Fruit fly (Drosophila melanogaster) S2 (cell line): ENCODE data around the gene CG46026.

ENCODE experiments used
- CG8478 ChIP-seq: fragments of >200 bp; optimal IDR thresholded peaks from 2 replicates; lab custom pipeline; 2018
- CTCF ChIP-seq, 2 experiments: fragments of >200 bp; optimal IDR thresholded peaks; 2 replicates each; lab custom pipeline; 2018

CG46026 gene

dm6 chr3R:6350755-6351154, 44.1 kb downstream of the CG46026 start, which contains the start of gene Pak:
Gene Pak (plus strand): TSS chr3R:6350896.
- TF ChIP-seq CG8478 (lab: Kevin White, UChicago) (no peak), CTCF (optimal IDR thresholded peaks at IDR 0.05; lab: Kevin White, UChicago) (no peak)

DNA sequence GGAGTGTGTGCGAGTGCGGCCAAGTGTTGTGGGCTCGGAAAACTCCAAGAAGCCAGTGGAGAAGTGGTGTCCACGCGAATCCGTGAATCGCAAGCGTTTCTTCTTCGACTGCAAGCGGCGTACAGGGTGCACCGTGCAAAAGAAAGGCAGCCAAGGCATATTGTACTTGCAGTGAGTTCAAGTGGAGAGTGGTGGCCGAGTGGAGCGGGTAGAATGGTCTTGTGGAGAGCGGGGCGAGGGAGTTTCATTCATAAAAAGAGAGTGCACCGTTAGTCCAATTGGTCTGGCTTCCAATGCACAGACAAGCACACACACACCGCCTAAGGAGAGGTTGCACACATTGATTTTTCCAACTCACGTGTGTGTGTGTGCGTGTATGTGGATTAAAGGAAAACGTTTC, 44.5 kb downstream of the CG46026 start:
- TF ChIP-seq CG8478 (lab: Kevin White, UChicago): no peak

dm6 chr3R:6351696-6352378, 45.2 kb downstream of the CG46026 start:
- TF ChIP-seq CTCF (optimal IDR thresholded peaks at IDR 0.05; lab: Kevin White, UChicago) (no peak), CG8478 (lab: Kevin White, UChicago) (no peak)

dm6 chr3R:6352436-6352835, 45.8 kb downstream of the CG46026 start:
- TF ChIP-seq CG8478 (lab: Kevin White, UChicago) (no peak), CTCF (optimal IDR thresholded peaks at IDR 0.05; lab: Kevin White, UChicago) (no peak)

DNA sequence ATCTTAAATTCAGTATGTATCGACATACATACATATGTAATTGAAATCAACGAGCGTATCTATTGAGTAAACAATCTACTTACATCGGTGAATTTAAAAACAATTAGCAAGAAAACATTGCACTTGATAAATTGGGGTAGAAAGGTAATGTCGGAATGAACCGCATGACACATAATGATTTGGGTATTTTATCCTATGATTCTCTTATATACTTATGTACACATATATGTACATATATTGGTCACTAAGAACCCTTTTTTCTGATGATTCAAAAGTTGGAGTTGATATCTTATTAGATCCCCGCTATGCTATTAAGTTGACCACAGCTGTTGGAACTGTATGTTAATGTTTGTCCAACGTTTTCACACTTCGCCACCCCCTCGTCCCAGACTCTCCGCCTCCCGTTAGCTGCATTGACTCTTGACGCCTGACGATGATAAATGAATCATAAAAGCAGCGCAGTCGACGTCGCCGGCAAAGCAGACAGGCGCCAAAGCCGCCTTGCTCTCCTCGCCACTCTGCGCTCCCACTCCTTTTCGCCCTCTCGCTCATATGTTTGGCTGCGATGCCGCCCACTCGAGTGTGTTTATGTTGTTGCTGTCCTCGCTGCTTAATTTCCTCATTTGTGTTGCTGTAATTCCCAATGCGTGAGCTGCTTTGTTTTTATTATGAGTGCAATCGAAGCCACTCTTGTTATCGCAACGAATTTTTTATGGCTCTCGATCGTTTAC, 46.4 kb downstream of the CG46026 start:
- TF ChIP-seq CG8478 (lab: Kevin White, UChicago) (no peak), CTCF (optimal IDR thresholded peaks at IDR 0.05; lab: Kevin White, UChicago) (no peak)

DNA sequence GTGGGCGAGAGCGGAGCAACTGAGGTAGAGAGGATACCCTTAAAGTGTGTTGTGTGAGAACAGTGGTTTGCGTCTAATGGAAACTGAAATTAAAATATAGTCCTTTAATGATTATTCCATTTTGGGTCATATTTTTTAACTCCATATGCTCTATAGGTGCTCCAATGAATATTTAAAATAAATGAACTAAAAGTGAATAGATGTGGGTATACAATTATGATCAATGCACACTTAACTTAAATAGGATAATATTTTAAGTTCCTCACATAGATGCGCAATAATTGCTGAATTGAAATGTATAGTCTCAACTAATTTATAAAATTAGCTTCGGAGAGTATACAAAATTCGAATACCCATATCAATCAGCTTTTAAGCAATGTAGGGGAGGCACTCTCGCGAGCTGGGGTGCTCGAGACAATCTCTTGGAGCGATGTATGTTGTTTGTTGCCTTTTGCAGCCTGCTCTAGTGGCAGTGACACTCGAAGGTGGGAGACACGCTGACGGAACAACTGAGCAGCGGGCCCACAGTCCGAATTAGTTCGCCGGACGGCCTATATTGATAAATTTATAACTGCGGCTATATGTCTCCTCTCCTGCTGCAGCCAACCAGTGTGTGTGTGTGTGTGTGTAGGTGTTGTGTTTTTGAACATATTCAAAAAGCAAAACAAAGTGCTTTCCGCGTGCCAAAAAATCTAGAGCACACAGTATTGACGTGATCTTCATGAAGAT, 47.1 kb downstream of the CG46026 start:
- TF ChIP-seq CG8478 (lab: Kevin White, UChicago): no peak
- TF ChIP-seq CTCF (optimal IDR thresholded peaks at IDR 0.05; lab: Kevin White, UChicago): no peak

dm6 chr3R:6354408-6354807, 47.7 kb downstream of the CG46026 start:
- TF ChIP-seq CTCF (optimal IDR thresholded peaks at IDR 0.05; lab: Kevin White, UChicago) (no peak), CG8478 (lab: Kevin White, UChicago) (no peak)
